Worm (Caenorhabditis elegans): ENCODE results near the gene ZK470.2.

DNA sequence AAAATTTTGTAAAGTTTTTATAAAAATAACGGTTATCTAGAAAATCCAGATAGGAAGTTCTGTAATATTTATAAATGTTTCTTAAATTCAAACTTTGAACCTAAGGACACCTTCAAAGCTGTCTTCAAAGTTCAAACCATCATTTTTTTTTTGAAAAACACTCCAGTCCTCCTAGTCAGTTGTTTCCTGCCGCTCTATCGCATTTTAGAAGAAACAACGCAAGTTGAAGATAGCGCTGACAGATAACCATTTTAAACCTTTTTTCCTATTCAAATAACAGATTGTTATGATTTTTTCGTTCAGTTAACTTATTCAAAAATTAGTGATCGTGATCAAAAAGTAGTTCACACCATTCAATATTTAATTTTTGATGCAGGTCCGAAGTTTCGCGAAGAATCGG is 1.6 kb upstream of the ZK470.2 start:
- TF ChIP-seq akir-1 (GFP tag; optimal IDR thresholded peaks at IDR 0.05), result no peak
- no peak for TF ChIP-seq lin-40 (tag; optimal IDR thresholded peaks at IDR 0.05)

Data from whole organism, young adult.